Worm (Caenorhabditis elegans): ENCODE results near the gene mip-1.

The mip-1 gene

ce11 chrIII:4754001-4754561, 38.8 kb upstream of the mip-1 start, which contains the start of the genes rps-0 and rbg-3 (continued):
- TF ChIP-seq hlh-13 (GFP tag; optimal IDR thresholded peaks at IDR 0.05) (no peak), hlh-30 (tag; optimal IDR thresholded peaks at IDR 0.05; ENCODE audit: insufficient read depth) (peak; percentile 19), lim-6 (tag; optimal IDR thresholded peaks at IDR 0.05) (no peak), ama-1 (optimal IDR thresholded peaks at IDR 0.05) (no peak), dve-1 (tag; optimal IDR thresholded peaks at IDR 0.05) (peak; percentile 67), npax-4 (tag; optimal IDR thresholded peaks at IDR 0.05) (no peak), K09A11.1 (tag; optimal IDR thresholded peaks at IDR 0.05; ENCODE audit: insufficient read depth) (no peak), nhr-232 (tag; optimal IDR thresholded peaks at IDR 0.05) (no peak), rnt-1 (tag; optimal IDR thresholded peaks at IDR 0.05) (peak; percentile 21), C38D4.7 (GFP tag; optimal IDR thresholded peaks at IDR 0.05) (no peak), fax-1 (tag; optimal IDR thresholded peaks at IDR 0.05) (no peak), fkh-6 (tag; optimal IDR thresholded peaks at IDR 0.05) (no peak), ceh-45 (GFP tag; IDR thresholded peaks at IDR 0.05) (no peak), T23F11.4 (GFP tag; optimal IDR thresholded peaks at IDR 0.05) (no peak), pag-3 (tag; optimal IDR thresholded peaks at IDR 0.05; ENCODE audit: borderline replicate concordance) (no peak), ceh-24 (tag; optimal IDR thresholded peaks at IDR 0.05) (no peak), gmeb-2 (tag; optimal IDR thresholded peaks at IDR 0.05) (no peak), ceh-19 (GFP tag; optimal IDR thresholded peaks at IDR 0.05) (no peak), nhr-11 (tag; optimal IDR thresholded peaks at IDR 0.05) (no peak), unc-42 (tag; optimal IDR thresholded peaks at IDR 0.05) (peak; percentile 96), ceh-6 (GFP tag; optimal IDR thresholded peaks at IDR 0.05) (no peak), pax-1 (tag; optimal IDR thresholded peaks at IDR 0.05) (peak; percentile 92), unc-55 (GFP tag; optimal IDR thresholded peaks at IDR 0.05) (peak; percentile 57), tbx-7 (tag; optimal IDR thresholded peaks at IDR 0.05) (peak; percentile 9), tbx-2 (tag; optimal IDR thresholded peaks at IDR 0.05) (peak; percentile 56), hlh-15 (tag; optimal IDR thresholded peaks at IDR 0.05) (no peak), zip-5 (tag; optimal IDR thresholded peaks at IDR 0.05) (no peak), mec-3 (tag; optimal IDR thresholded peaks at IDR 0.05; ENCODE audit: borderline replicate concordance) (no peak), lin-11 (tag; optimal IDR thresholded peaks at IDR 0.05) (no peak), ceh-2 (tag; optimal IDR thresholded peaks at IDR 0.05) (peak; percentile 1), Y22D7AL.16 (tag; optimal IDR thresholded peaks at IDR 0.05) (no peak), hlh-6 (tag; optimal IDR thresholded peaks at IDR 0.05) (no peak), madf-2 (tag; optimal IDR thresholded peaks at IDR 0.05) (no peak), elt-4 (tag; optimal IDR thresholded peaks at IDR 0.05) (no peak), sox-4 (tag; optimal IDR thresholded peaks at IDR 0.05) (no peak), ceh-31 (tag; optimal IDR thresholded peaks at IDR 0.05) (peak; percentile 75)

DNA sequence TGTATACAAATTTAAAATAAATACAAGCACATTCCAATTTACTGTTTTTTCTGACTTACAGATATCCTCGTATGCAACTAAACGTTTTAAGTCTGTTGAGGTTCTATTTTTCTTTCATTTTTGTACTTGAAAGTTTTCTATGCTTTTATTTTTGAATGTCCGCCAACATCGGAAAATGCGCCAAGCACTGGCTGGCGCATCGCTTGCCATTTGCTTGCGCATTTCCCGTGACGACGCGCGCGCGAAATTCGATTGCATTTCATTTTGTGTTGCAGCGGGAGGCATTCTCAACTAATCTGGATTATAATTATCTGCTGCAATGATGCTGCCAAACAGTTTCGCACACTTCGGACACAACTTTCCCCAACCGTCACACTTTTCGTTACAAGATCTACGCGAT, 35.9 kb upstream of the mip-1 start, which contains the start of gene fbxl-2:
Gene fbxl-2 (plus strand): TSS at position 278 of the 400 bp plus-strand sequence.
- TF ChIP-seq sox-2 (GFP tag; IDR thresholded peaks at IDR 0.05) (no peak; the same call in 1 of the 2 replicates), pax-1 (tag; optimal IDR thresholded peaks at IDR 0.05) (no peak), T23F11.4 (GFP tag; optimal IDR thresholded peaks at IDR 0.05) (no peak), fax-1 (tag; optimal IDR thresholded peaks at IDR 0.05) (peak; percentile 16), unc-3 (GFP tag; conservative IDR thresholded peaks at IDR 0.05) (peak; percentile 70), unc-3 (tag; optimal IDR thresholded peaks at IDR 0.05) (peak; percentile 49), pha-4 (tag; optimal IDR thresholded peaks at IDR 0.05) (no peak), syd-9 (tag; optimal IDR thresholded peaks at IDR 0.05) (peak; percentile 63), hlh-30 (tag; optimal IDR thresholded peaks at IDR 0.05; ENCODE audit: insufficient read depth) (peak; percentile 73), ceh-48 (tag; optimal IDR thresholded peaks at IDR 0.05) (peak; percentile 54), rnt-1 (tag; optimal IDR thresholded peaks at IDR 0.05) (peak; percentile 68), unc-42 (tag; optimal IDR thresholded peaks at IDR 0.05) (peak; percentile 91), pag-3 (tag; optimal IDR thresholded peaks at IDR 0.05; ENCODE audit: borderline replicate concordance) (no peak), K09A11.1 (tag; optimal IDR thresholded peaks at IDR 0.05; ENCODE audit: insufficient read depth) (no peak), tbx-7 (tag; optimal IDR thresholded peaks at IDR 0.05) (peak; percentile 20), unc-86 (tag; optimal IDR thresholded peaks at IDR 0.05) (peak; percentile 76), lim-6 (tag; optimal IDR thresholded peaks at IDR 0.05) (peak; percentile 58), ceh-14 (tag; optimal IDR thresholded peaks at IDR 0.05) (peak; percentile 89), elt-4 (tag; optimal IDR thresholded peaks at IDR 0.05) (no peak), hlh-13 (GFP tag; optimal IDR thresholded peaks at IDR 0.05) (no peak), C08G9.2 (tag; optimal IDR thresholded peaks at IDR 0.05) (peak; percentile 36), npax-4 (tag; optimal IDR thresholded peaks at IDR 0.05) (no peak), nhr-232 (tag; optimal IDR thresholded peaks at IDR 0.05) (peak; percentile 21), zip-5 (tag; optimal IDR thresholded peaks at IDR 0.05) (no peak), ceh-2 (tag; optimal IDR thresholded peaks at IDR 0.05) (peak; percentile 54), elt-2 (tag; optimal IDR thresholded peaks at IDR 0.05) (peak; percentile 88), dmd-4 (tag; optimal IDR thresholded peaks at IDR 0.05; ENCODE audit: borderline replicate concordance) (peak; percentile 44), F13H6.1 (tag; optimal IDR thresholded peaks at IDR 0.05) (peak; percentile 53), ref-2 (tag; optimal IDR thresholded peaks at IDR 0.05) (peak; percentile 86), ama-1 (optimal IDR thresholded peaks at IDR 0.05) (peak; percentile 36), C38D4.7 (GFP tag; optimal IDR thresholded peaks at IDR 0.05) (no peak), gmeb-2 (tag; optimal IDR thresholded peaks at IDR 0.05) (peak; percentile 57)

Data from whole organism, late embryonic.